Fruit fly (Drosophila melanogaster) whole organism, larva: ENCODE data around the gene Tpt.
A peak's percentile ranks its signal among the peaks of the same experiment; 100 is the strongest.

Source experiments
- noc ChIP-seq: fragments of 200-800 bp; sonication (Bioruptor generic); optimal IDR thresholded peaks from 3 replicates; lab custom pipeline; 2019; ENCODE audit warnings: missing biosample characterization, mild to moderate bottlenecking, missing genetic modification characterization, moderate library complexity

The Tpt gene

DNA sequence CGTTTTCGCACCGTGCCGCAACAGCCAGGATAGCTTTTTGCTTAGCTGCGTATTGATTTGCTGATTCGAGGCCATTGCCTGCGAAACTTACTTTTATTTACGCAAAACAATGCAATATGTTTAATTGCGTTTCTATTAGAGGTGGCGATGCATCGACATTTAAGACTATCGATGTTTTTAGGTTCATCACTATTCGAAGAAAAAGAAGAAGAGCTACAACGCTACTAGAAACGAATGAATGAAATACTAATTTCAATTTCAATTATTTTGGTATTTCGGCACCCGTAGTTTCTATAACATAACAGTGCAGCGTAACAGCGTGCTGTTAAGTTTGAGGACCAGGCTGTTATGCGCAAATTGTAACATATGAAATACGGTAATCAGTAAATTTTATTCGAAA lies at the start of gene Tpt, which contains the start of the genes mkg-p and CG13667:
TSS of gene Tpt (minus strand) at position 155 of the 400 bp plus-strand sequence.
TSS of gene mkg-p (minus strand) at position 155 of the 400 bp plus-strand sequence.
TSS of gene CG13667 (plus strand) at position 332 of the 400 bp plus-strand sequence.
- no peak for TF ChIP-seq noc (tag; lab: Kevin White, UChicago)

dm6 chr3L:8453443-8454360 lies 48.6 kb upstream of the Tpt start:
- TF ChIP-seq noc (tag; lab: Kevin White, UChicago) = peak; percentile 91

- TF ChIP-seq noc (tag; lab: Kevin White, UChicago) = no peak
These were observed 47.9 kb upstream of the Tpt start for dm6 chr3L:8452986-8453385.

- TF ChIP-seq noc (tag; lab: Kevin White, UChicago) = no peak
These were observed 47.0 kb upstream of the Tpt start for dm6 chr3L:8451966-8452620.

DNA sequence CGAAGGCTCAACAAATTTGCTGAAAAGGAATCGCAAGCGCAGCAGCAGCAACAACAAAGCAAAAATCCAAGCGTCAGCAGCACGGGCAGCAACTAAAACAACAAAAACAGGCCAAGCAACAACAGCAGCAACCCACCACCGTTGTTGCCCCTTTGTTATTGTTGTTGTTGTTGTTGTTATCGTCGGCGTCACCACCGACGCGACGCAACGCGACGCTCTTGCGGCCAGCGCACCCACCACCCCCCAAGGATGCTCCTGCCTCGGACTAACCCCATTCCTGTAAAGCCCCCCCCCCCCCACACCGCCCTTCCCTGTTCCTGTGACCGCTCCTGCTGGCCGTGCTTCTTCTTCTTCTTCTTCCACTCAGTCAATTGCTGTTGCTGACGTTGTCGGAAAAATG lies 45.7 kb upstream of the Tpt start:
- no peak for TF ChIP-seq noc (tag; lab: Kevin White, UChicago)

DNA sequence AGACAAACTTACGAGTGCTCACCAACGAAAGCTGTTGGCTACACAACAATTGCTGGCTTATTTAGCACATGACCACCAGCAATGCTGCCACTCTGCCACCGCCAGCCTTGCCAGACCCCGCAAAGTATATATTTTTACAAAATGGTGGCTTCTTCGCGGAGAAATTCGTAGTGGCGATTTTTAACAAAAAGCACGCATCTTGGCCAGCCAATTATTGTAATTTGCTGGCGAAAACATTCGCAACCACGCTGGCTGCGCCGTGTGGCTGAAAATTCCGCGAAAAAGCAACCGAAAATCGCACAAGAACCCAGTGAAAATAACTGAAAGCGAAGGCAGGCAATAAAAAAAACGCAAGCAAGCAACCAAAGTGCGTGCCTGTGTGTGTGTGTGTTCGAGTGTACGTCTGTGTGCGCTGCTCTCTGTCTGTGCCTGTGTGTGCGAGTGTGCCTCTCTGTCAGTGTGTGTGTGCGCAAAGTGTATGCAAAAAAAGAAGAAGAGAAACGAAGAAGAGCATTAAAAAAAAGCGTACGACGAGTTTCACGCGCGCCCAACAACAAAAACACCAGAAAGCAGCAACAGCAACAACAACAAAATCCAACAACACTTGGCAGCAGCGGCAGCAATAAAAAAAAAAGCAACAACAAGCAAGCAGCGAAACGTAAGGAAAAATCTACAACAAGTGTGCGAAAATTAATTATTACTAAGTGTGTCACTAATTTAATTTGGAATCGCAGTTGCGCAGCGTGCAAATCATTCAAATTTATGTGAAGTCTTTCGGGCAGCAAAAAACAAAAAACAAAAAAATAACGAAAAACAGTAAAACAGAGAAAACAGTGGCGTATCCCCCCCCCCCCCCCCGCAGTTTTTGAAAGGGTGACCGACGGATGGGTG lies 45.0 kb upstream of the Tpt start, which contains the start of gene Gug:
TSS of gene Gug (plus strand) at position 123 of the 891 bp plus-strand sequence.
- peak; percentile 51 for TF ChIP-seq noc (tag; lab: Kevin White, UChicago)

dm6 chr3L:8449202-8449799 lies 44.2 kb upstream of the Tpt start, which contains the start of gene CG6983:
CG6983 (minus strand) TSS chr3L:8449377.
- TF ChIP-seq noc (tag; lab: Kevin White, UChicago) = no peak

dm6 chr3L:8448517-8448889 lies 43.4 kb upstream of the Tpt start:
- no peak for TF ChIP-seq noc (tag; lab: Kevin White, UChicago)

DNA sequence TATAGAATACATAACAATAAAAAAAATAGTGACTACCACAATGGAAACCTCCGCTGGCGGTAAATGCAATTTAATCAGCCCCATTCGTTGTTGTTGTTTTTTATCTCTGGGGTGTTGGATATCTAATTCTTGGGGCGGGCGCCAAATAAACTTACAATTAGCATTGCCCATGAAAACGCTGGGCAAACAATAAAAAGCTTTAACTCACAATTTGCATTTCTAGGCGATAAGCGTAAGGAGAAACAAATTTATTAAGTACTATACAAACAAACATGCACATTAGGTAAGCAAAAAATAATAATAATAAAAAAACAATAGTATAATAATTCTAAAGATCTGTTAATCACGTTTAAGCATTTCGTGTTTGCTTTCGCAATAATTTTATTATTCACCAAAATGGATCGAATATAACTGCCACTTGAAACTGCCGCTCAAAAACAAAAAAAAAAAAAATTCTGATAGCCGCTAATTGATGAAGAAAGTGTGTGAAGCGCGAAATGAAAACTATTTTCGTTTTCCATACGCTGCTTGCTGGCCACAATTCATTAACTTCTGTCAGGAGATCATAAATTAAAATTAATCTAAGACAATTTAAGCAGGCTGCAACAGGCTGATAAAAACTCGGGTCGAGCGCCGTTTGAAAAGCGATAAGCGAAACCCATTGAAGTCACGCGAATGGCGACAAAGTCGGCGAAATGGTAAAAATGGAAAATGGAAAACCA lies 42.9 kb upstream of the Tpt start:
- peak; percentile 78 for TF ChIP-seq noc (tag; lab: Kevin White, UChicago)

dm6 chr3L:8446050-8446781 lies 41.1 kb upstream of the Tpt start:
- peak; percentile 86 for TF ChIP-seq noc (tag; lab: Kevin White, UChicago)

- no peak for TF ChIP-seq noc (tag; lab: Kevin White, UChicago)
These were observed 40.0 kb upstream of the Tpt start for dm6 chr3L:8445027-8445426.

DNA sequence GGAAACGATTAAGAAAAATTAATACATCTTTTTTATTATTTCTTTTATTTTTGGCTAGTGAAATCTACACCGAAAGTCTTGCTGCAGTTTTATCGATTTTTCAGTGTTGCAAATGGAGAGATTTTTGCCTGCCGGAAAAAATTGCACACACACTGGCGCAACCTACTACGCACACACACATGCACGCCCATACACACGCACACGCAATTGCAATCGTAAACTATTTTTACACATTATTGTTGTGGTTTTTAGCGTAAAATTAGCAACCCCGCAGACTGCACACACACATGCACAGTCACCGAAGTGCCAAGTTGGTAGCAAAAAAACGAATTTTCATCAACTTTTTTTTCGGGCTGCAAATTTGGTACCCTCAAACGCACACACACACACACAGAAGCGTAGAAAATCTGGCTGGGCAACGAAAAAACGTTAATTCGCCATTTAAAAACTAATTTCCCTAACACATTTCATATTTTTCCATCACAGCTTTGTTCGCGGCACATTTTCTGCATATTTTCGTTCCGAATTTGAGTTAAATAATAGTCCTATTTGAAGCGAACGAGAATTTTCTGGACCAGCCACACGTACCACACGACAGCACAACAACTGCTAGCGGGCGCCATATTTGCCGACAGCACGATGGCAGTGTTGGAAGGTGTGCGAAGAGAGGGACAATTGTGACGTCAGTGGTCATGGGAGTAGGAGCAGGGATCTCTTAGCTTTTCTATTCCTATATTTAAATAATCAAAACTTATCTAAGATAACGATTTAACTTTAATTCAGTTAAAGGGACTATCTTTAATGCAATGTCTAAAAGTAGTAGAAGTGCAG lies 36.9 kb upstream of the Tpt start, which contains the start of gene Unr:
TSS of gene Unr (minus strand) at position 637 of the 831 bp plus-strand sequence.
- peak; percentile 62 for TF ChIP-seq noc (tag; lab: Kevin White, UChicago)
